Worm (Caenorhabditis elegans): ENCODE data around the gene K07H8.8.
A peak's percentile ranks its signal among the peaks of the same experiment; 100 is the strongest.

The K07H8.8 gene

DNA sequence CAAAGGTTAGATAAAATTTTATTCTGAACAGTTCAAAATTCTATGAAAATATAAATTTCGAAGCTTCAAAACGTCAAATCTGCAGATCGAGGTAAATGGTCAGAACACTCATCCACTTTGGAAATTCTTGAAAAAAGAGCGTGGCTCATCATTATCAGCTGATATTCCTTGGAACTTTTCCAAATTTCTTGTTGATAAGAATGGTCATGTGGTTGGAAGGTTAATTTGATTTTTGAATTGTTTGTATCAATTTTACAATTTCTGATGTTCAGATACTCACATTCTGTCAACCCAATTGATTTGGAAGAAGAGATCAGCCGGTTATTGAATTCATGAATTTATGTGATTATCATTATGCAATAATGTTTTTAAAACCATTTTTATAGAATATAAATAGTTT lies 45.2 kb downstream of the K07H8.8 start:
- TF ChIP-seq nhr-90 (tag; optimal IDR thresholded peaks at IDR 0.05) (no peak), nhr-80 (tag; optimal IDR thresholded peaks at IDR 0.05) (peak; percentile 14)

DNA sequence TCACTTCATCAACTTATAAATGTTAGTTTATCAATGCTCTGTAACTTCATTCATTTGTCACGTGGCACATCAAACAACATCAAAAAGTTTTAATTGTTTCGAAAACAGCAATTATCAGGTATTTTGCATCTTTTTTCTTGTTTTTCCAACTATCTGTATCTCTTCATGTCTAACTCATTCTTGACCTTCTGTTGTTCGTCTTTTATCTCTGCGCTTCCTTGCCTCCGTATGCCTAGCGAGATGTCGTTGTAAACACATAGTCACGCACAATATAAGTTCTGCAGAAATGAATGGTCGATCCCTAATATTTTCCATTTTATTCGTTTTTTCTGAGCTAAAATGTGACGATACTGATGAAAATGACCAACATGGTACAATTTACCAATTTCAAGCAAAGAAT lies 46.3 kb downstream of the K07H8.8 start, which contains the start of gene gpx-6:
TSS of gene gpx-6 (plus strand) at position 257 of the 400 bp plus-strand sequence.
- TF ChIP-seq xnd-1 (tag; optimal IDR thresholded peaks at IDR 0.05) (no peak), akir-1 (GFP tag; optimal IDR thresholded peaks at IDR 0.05) (no peak), ztf-25 (GFP tag; IDR thresholded peaks at IDR 0.05) (no peak), sdz-38 (tag; optimal IDR thresholded peaks at IDR 0.05) (no peak), egl-18 (GFP tag; IDR thresholded peaks at IDR 0.05) (no peak), unc-62 (GFP tag; optimal IDR thresholded peaks at IDR 0.05) (no peak), rcor-1 (GFP tag; IDR thresholded peaks at IDR 0.05) (no peak), bed-2 (GFP tag; IDR thresholded peaks at IDR 0.05) (no peak), Y95B8A.8 (GFP tag; IDR thresholded peaks at IDR 0.05) (no peak), tbx-9 (tag; optimal IDR thresholded peaks at IDR 0.05; ENCODE audit: borderline replicate concordance) (no peak), snpc-3.4 (tag; optimal IDR thresholded peaks at IDR 0.05) (no peak), dpff-1 (tag; optimal IDR thresholded peaks at IDR 0.05) (no peak), lir-1 (GFP tag; conservative IDR thresholded peaks at IDR 0.05) (no peak), snpc-1.3 (tag; optimal IDR thresholded peaks at IDR 0.05; ENCODE audit: insufficient read depth) (no peak), ceh-91 (GFP tag; IDR thresholded peaks at IDR 0.05) (no peak), ccch-3 (GFP tag; optimal IDR thresholded peaks at IDR 0.05) (no peak)

DNA sequence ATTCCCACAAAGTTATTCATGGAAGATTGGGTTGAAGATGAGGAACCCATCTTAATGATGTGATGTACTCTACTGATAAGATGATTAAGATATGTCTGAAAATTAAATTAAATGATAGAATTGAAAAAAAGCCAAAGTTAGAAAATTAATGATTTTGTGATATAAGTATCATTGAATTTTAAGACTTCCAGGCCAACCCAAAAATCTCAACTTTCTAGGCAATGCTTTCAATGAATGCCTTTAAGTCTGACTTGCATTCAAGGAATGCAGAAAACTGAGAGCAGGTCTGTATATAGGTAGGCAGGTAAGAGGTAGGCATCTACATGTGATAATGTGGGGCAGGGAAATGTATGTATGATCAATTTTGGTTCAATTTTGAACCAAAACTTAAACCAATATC lies 48.2 kb downstream of the K07H8.8 start, which contains the start of gene ocr-2:
TSS of gene ocr-2 (minus strand) at position 101 of the 400 bp plus-strand sequence.
- no peak for TF ChIP-seq sea-2 (GFP tag; IDR thresholded peaks at IDR 0.05)
- TF ChIP-seq dox-1 (GFP tag; IDR thresholded peaks at IDR 0.05), result no peak
- no peak for TF ChIP-seq xnd-1 (tag; optimal IDR thresholded peaks at IDR 0.05)
- TF ChIP-seq mxl-1 (tag; optimal IDR thresholded peaks at IDR 0.05), result no peak
- no peak for TF ChIP-seq somi-1 (GFP tag; optimal IDR thresholded peaks at IDR 0.05)
- no peak for TF ChIP-seq snpc-1.1 (tag; optimal IDR thresholded peaks at IDR 0.05; ENCODE audit: insufficient read depth)
- no peak for TF ChIP-seq hlh-26 (GFP tag; conservative IDR thresholded peaks at IDR 0.05)
- TF ChIP-seq F33H1.4 (GFP tag; IDR thresholded peaks at IDR 0.05), result no peak
- TF ChIP-seq C17E4.6 (GFP tag; IDR thresholded peaks at IDR 0.05), result no peak
- TF ChIP-seq snpc-4 (GFP tag; optimal IDR thresholded peaks at IDR 0.05), result no peak
- TF ChIP-seq snpc-4 (tag; optimal IDR thresholded peaks at IDR 0.05), result no peak
- TF ChIP-seq T26A5.8 (tag; optimal IDR thresholded peaks at IDR 0.05), result no peak
- no peak for TF ChIP-seq B0035.1 (tag; optimal IDR thresholded peaks at IDR 0.05)
- no peak for TF ChIP-seq lir-1 (GFP tag; conservative IDR thresholded peaks at IDR 0.05)
- TF ChIP-seq ztf-6 (GFP tag; IDR thresholded peaks at IDR 0.05), result no peak
